Worm (Caenorhabditis elegans) whole organism, L3 larva: ENCODE results near the gene chil-10.

Experiments used
- aly-2 ChIP-seq: fragments of 150-350 bp; optimal IDR thresholded peaks from 2 replicates; lab custom pipeline; 2014; ENCODE audit warnings: missing biosample characterization, missing genetic modification characterization
- ama-1 ChIP-seq: fragments of 150-350 bp; optimal IDR thresholded peaks from 2 replicates; lab custom pipeline; 2018
- ceh-82 ChIP-seq: fragments of 150-350 bp; optimal IDR thresholded peaks from 2 replicates; lab custom pipeline; 2014; ENCODE audit warnings: missing biosample characterization, missing genetic modification characterization
- daf-12 ChIP-seq: fragments of 150-350 bp; optimal IDR thresholded peaks from 2 replicates; lab custom pipeline; 2014; ENCODE audit warnings: missing biosample characterization, missing genetic modification reagents, missing genetic modification characterization
- fos-1 ChIP-seq: fragments of 150-350 bp; optimal IDR thresholded peaks from 2 replicates; lab custom pipeline; 2014; ENCODE audit warnings: missing biosample characterization, missing genetic modification characterization
- nhr-12 ChIP-seq: fragments of 150-350 bp; optimal IDR thresholded peaks from 2 replicates; lab custom pipeline; 2014; ENCODE audit warnings: missing biosample characterization, missing genetic modification characterization
- nhr-28 ChIP-seq: fragments of 150-350 bp; optimal IDR thresholded peaks from 2 replicates; lab custom pipeline; 2014; ENCODE audit warnings: missing biosample characterization, missing genetic modification characterization
- skn-1 ChIP-seq: fragments of 150-350 bp; optimal IDR thresholded peaks from 2 replicates; lab custom pipeline; 2014; ENCODE audit warnings: missing biosample characterization, missing genetic modification characterization
- unc-62 ChIP-seq: fragments of 150-350 bp; sonication (generic microtip); optimal IDR thresholded peaks from 4 replicates; lab custom pipeline; 2014; ENCODE audit warnings: missing biosample characterization, missing genetic modification reagents, missing genetic modification characterization
- ztf-4 ChIP-seq: fragments of 150-350 bp; optimal IDR thresholded peaks from 2 replicates; lab custom pipeline; 2014; ENCODE audit warnings: missing biosample characterization, missing genetic modification characterization

DNA sequence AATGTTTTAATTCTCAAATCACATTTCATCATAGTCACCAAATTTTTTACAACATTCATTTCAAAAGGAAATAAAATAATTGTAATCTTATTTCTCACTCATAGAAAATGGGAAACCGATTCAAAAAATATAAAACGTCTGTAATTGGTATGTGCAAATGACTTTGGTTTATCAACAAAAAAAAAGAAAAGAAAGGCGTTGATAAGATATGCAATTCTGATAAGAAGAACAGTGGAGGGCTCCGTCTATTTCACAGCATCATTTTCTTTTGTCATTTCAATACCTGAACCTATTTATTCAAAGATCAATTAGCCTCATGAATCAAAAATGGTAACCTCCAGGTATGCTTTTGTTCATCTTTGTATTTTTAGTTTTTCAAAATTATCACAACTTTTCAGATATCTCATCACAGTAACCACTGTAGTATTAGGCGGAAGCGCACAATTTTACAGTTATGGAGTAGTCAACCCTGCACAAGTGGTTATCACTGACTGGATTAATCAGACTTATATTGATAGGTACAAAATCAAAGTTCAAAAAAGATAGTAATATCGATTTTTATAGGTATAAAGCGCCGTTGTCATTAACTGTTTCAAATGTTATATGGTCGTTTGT is 19.3 kb upstream of the chil-10 start, which contains the start of gene F53H8.3:
- TF ChIP-seq nhr-12, result no peak
- no peak for TF ChIP-seq unc-62
- no peak for TF ChIP-seq skn-1 (tag; lab: Kevin White, UChicago)
- no peak for TF ChIP-seq ztf-4
- no peak for TF ChIP-seq fos-1
- TF ChIP-seq daf-12 (tag; lab: Kevin White, UChicago), result no peak
- TF ChIP-seq nhr-28 (tag; lab: Kevin White, UChicago), result no peak
- no peak for TF ChIP-seq ama-1 (lab: Kevin White, UChicago)
- TF ChIP-seq ceh-82 (tag; lab: Kevin White, UChicago), result no peak
- no peak for TF ChIP-seq aly-2 (tag; lab: Kevin White, UChicago)
